Fruit fly (Drosophila melanogaster): Measurements from ENCODE around the gene CG1677.

The CG1677 gene

DNA sequence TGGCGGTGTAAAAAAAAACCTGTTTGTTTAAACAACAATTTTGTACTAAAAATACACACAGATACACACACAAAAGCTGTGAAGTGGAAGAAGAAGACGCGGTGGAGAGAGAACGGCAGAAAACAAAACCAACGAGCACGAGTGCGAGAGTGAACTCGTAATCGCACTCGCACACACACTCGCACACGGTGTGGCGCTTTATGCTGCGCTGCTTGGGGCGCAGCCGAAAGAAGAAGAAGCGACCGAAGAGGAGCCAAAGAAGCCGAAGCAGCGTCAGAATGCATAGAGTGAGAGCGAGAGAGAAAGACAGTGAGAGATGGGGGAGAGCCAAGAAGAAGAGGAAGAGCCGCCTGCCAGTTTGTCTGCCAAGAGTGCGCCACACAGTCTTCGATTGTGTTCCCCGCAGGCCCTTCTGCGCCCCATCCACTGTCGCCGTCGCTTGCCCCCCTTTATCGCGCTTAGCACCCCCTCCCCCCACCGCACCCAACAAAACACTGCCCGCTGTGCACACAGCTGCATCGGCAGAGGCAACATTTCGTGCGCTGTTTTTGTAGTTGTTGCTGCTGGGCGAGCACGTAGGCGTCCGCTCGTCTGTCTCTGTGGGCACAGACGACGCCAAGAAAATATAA is 104.8 kb downstream of the CG1677 start (continued):
- TF ChIP-seq gro (GFP tag; optimal IDR thresholded peaks at IDR 0.05) (no peak), sqz (GFP tag; optimal IDR thresholded peaks at IDR 0.05) (peak; percentile 86), CG1792 (GFP tag; optimal IDR thresholded peaks at IDR 0.05) (no peak), fd3F (GFP tag; optimal IDR thresholded peaks at IDR 0.05) (no peak), sd (tag; optimal IDR thresholded peaks at IDR 0.05) (peak; percentile 64), CTCF (GFP tag; optimal IDR thresholded peaks at IDR 0.05) (no peak), cg (GFP tag; optimal IDR thresholded peaks at IDR 0.05) (peak; percentile 85), Hr78 (GFP tag; optimal IDR thresholded peaks at IDR 0.05) (no peak), CG17328 (GFP tag; IDR thresholded peaks at IDR 0.05) (no peak), salm (tag; optimal IDR thresholded peaks at IDR 0.05) (no peak), ro (GFP tag; IDR thresholded peaks at IDR 0.05) (no peak), z (GFP tag; IDR thresholded peaks at IDR 0.05) (no peak), Dfd (GFP tag; optimal IDR thresholded peaks at IDR 0.05) (no peak), CG17802 (tag; optimal IDR thresholded peaks at IDR 0.05) (no peak), zf30C (GFP tag; optimal IDR thresholded peaks at IDR 0.05) (no peak), CG2202 (tag; optimal IDR thresholded peaks at IDR 0.05) (no peak), row (GFP tag; IDR thresholded peaks at IDR 0.05) (no peak), oc (tag; optimal IDR thresholded peaks at IDR 0.05) (no peak), bsh (GFP tag; optimal IDR thresholded peaks at IDR 0.05) (no peak), CG31224 (GFP tag; IDR thresholded peaks at IDR 0.05) (no peak), CG10431 (GFP tag; optimal IDR thresholded peaks at IDR 0.05) (no peak), tup (GFP tag; optimal IDR thresholded peaks at IDR 0.05) (no peak), TFAM (GFP tag; optimal IDR thresholded peaks at IDR 0.05) (no peak), CG6765 (GFP tag; optimal IDR thresholded peaks at IDR 0.05) (no peak), pita (GFP tag; optimal IDR thresholded peaks at IDR 0.05) (no peak), ken (GFP tag; IDR thresholded peaks at IDR 0.05) (no peak), kni (GFP tag; optimal IDR thresholded peaks at IDR 0.05) (peak; percentile 76), CG17612 (GFP tag; IDR thresholded peaks at IDR 0.05) (no peak), CG4424 (GFP tag; optimal IDR thresholded peaks at IDR 0.05) (no peak), sisA (GFP tag; IDR thresholded peaks at IDR 0.05) (no peak), CG42726 (GFP tag; IDR thresholded peaks at IDR 0.05; ENCODE audit: partially characterized antibody) (no peak), Mes4 (GFP tag; optimal IDR thresholded peaks at IDR 0.05) (no peak), CG8359 (GFP tag; optimal IDR thresholded peaks at IDR 0.05; ENCODE audit: borderline replicate concordance) (no peak), CG2199 (GFP tag; IDR thresholded peaks at IDR 0.05) (no peak), Fer3 (tag; optimal IDR thresholded peaks at IDR 0.05) (no peak), chinmo (GFP tag; IDR thresholded peaks at IDR 0.05; ENCODE audit: partially characterized antibody) (peak; percentile 97), CG10209 (GFP tag; optimal IDR thresholded peaks at IDR 0.05) (no peak), Blimp-1 (GFP tag; optimal IDR thresholded peaks at IDR 0.05) (no peak), CG11398 (GFP tag; optimal IDR thresholded peaks at IDR 0.05) (no peak), D19A (tag; optimal IDR thresholded peaks at IDR 0.05) (no peak), dan (GFP tag; IDR thresholded peaks at IDR 0.05) (no peak), CG8944 (GFP tag; optimal IDR thresholded peaks at IDR 0.05) (no peak), rib (GFP tag; IDR thresholded peaks at IDR 0.05) (peak; percentile 31; the same call in 1 of the 2 replicates), D19B (GFP tag; optimal IDR thresholded peaks at IDR 0.05) (no peak), CG4854 (GFP tag; optimal IDR thresholded peaks at IDR 0.05) (no peak), CG32767 (GFP tag; IDR thresholded peaks at IDR 0.05) (peak; percentile 89), Sry-β (GFP tag; optimal IDR thresholded peaks at IDR 0.05) (no peak), luna (GFP tag; optimal IDR thresholded peaks at IDR 0.05) (no peak), CG11456 (GFP tag; IDR thresholded peaks at IDR 0.05) (0 out of 3 replicates have a peak, but pooled peaks have one; percentile 51), CG32532 (GFP tag; IDR thresholded peaks at IDR 0.05) (no peak), tna (GFP tag; IDR thresholded peaks at IDR 0.05; ENCODE audit: partially characterized antibody) (peak; percentile 47)

All from whole organism, embryonic.